Worm (Caenorhabditis elegans) whole organism, L4 larva: Measurements from ENCODE around the gene fipr-8.
A peak's percentile ranks its signal among the peaks of the same experiment; 100 is the strongest.

Experiments used
- F10B5.3 ChIP-seq: sonication (generic microtip); optimal IDR thresholded peaks from 2 replicates; lab custom pipeline; 2016; ENCODE audit warnings: mild to moderate bottlenecking, missing genetic modification characterization, missing compliant biosample characterization
- F37D6.2 ChIP-seq: sonication (generic microtip); optimal IDR thresholded peaks from 2 replicates; lab custom pipeline; 2016; ENCODE audit warnings: mild to moderate bottlenecking, missing genetic modification characterization, missing compliant biosample characterization
- F49E8.2 ChIP-seq: sonication (generic microtip); optimal IDR thresholded peaks from 2 replicates; lab custom pipeline; 2016; ENCODE audit warnings: missing compliant biosample characterization, mild to moderate bottlenecking, missing genetic modification characterization, borderline replicate concordance
- T20F7.1 ChIP-seq: fragments of 200-800 bp; sonication (Bioruptor generic); optimal IDR thresholded peaks from 2 replicates; lab custom pipeline; 2018; ENCODE audit warnings: mild to moderate bottlenecking, missing genetic modification characterization, missing compliant biosample characterization
- Y48G9A.11 ChIP-seq: fragments of 200-800 bp; sonication (Bioruptor generic); IDR thresholded peaks from 2 replicates; pipeline ENCODE4 v1.3.6; 2022; ENCODE audit warnings: missing genetic modification reagents, missing genetic modification characterization, missing compliant biosample characterization
- Y5F2A.4 ChIP-seq: fragments of 200-800 bp; sonication (Bioruptor generic); optimal IDR thresholded peaks from 2 replicates; lab custom pipeline; 2018; ENCODE audit warnings: mild to moderate bottlenecking, missing genetic modification characterization, missing compliant biosample characterization
- Y75B8A.6 ChIP-seq: fragments of 200-800 bp; sonication (Bioruptor generic); IDR thresholded peaks from 2 replicates; pipeline ENCODE4 v1.3.6; 2022; ENCODE audit warnings: missing genetic modification reagents, missing genetic modification characterization, missing compliant biosample characterization
- ZK337.2 ChIP-seq: fragments of 200-800 bp; sonication (Bioruptor generic); IDR thresholded peaks from 2 replicates; pipeline ENCODE4 v1.3.6; 2022; ENCODE audit warnings: missing genetic modification reagents, missing genetic modification characterization, missing compliant biosample characterization
- aha-1 ChIP-seq: fragments of 150-350 bp; peaks from one replicate; lab custom pipeline; 2014; ENCODE audit warnings: missing biosample characterization, missing genetic modification characterization
- ceh-28 ChIP-seq: fragments of 150-350 bp; optimal IDR thresholded peaks from 2 replicates; lab custom pipeline; 2014; ENCODE audit warnings: missing biosample characterization, missing genetic modification reagents, missing genetic modification characterization
- ceh-62 ChIP-seq: sonication (generic microtip); optimal IDR thresholded peaks from 2 replicates; lab custom pipeline; 2017; ENCODE audit warnings: missing biosample characterization, missing genetic modification characterization
- ceh-82 ChIP-seq: sonication (generic microtip); optimal IDR thresholded peaks from 2 replicates; lab custom pipeline; 2017; ENCODE audit warnings: missing biosample characterization, missing genetic modification characterization
- ctbp-1 ChIP-seq: fragments of 200-800 bp; sonication (Bioruptor generic); IDR thresholded peaks from 2 replicates; pipeline ENCODE4 v1.3.6; 2022; ENCODE audit warnings: missing genetic modification reagents, missing genetic modification characterization, missing compliant biosample characterization
- daf-16 ChIP-seq, 3 experiments: sonication (generic microtip); optimal IDR thresholded peaks; 2 replicates each; lab custom pipeline; 2016 to 2017; ENCODE audit warnings: missing genetic modification characterization in 3 of 3, missing genetic modification reagents in 3 of 3, mild to moderate bottlenecking in 2 of 3, missing compliant biosample characterization in 2 of 3, missing biosample characterization in 1 of 3, moderate library complexity in 1 of 3
- daf-8 ChIP-seq: fragments of 200-800 bp; sonication (Bioruptor generic); IDR thresholded peaks from 2 replicates; pipeline ENCODE4 v1.3.6; 2022; ENCODE audit warnings: missing genetic modification characterization, missing compliant biosample characterization
- dmd-6 ChIP-seq: fragments of 200-800 bp; sonication (Bioruptor generic); IDR thresholded peaks from 2 replicates; pipeline ENCODE4 v1.3.6; 2022; ENCODE audit warnings: missing genetic modification reagents, missing genetic modification characterization, missing compliant biosample characterization
- dpl-1 ChIP-seq: fragments of 150-350 bp; optimal IDR thresholded peaks from 2 replicates; lab custom pipeline; 2014; ENCODE audit warnings: missing biosample characterization, missing genetic modification reagents, missing genetic modification characterization
- duxl-1 ChIP-seq: sonication (generic microtip); optimal IDR thresholded peaks from 2 replicates; lab custom pipeline; 2016; ENCODE audit warnings: mild to moderate bottlenecking, missing genetic modification characterization, moderate library complexity, missing compliant biosample characterization; ENCODE audit not compliant: poor library complexity
- egl-27 ChIP-seq: sonication (generic microtip); optimal IDR thresholded peaks from 3 replicates; lab custom pipeline; 2017; ENCODE audit warnings: missing biosample characterization, missing genetic modification reagents, missing genetic modification characterization
- egl-43 ChIP-seq: fragments of 200-800 bp; sonication (Bioruptor generic); IDR thresholded peaks from 2 replicates; pipeline ENCODE4 v1.3.6; 2022; ENCODE audit warnings: missing genetic modification reagents, missing genetic modification characterization, missing compliant biosample characterization
- fkh-10 ChIP-seq: fragments of 150-350 bp; optimal IDR thresholded peaks from 2 replicates; lab custom pipeline; 2014; ENCODE audit warnings: missing biosample characterization, missing genetic modification reagents, missing genetic modification characterization
- hif-1 ChIP-seq, 2 experiments: sonication (generic microtip); optimal IDR thresholded peaks; 2 replicates each; lab custom pipeline; 2016 to 2017; ENCODE audit warnings: missing compliant biosample characterization in 2 of 2, missing genetic modification characterization in 2 of 2, missing genetic modification reagents in 2 of 2, missing genotype in 2 of 2, mild to moderate bottlenecking in 1 of 2
- hlh-30 ChIP-seq: sonication (generic microtip); optimal IDR thresholded peaks from 2 replicates; lab custom pipeline; 2017; ENCODE audit warnings: antibody characterized with exemption, mild to moderate bottlenecking, missing genetic modification characterization, missing compliant biosample characterization; ENCODE audit not compliant: insufficient read depth
- hmg-1.1 ChIP-seq: fragments of 200-800 bp; sonication (Bioruptor generic); IDR thresholded peaks from 2 replicates; pipeline ENCODE4 v1.3.6; 2022; ENCODE audit warnings: missing genetic modification reagents, missing genetic modification characterization, missing compliant biosample characterization
- jun-1 ChIP-seq: fragments of 150-350 bp; optimal IDR thresholded peaks from 2 replicates; lab custom pipeline; 2014; ENCODE audit warnings: missing biosample characterization, missing genetic modification reagents, missing genetic modification characterization
- lin-1 ChIP-seq: fragments of 200-800 bp; sonication (Bioruptor generic); IDR thresholded peaks from 2 replicates; pipeline ENCODE4 v1.3.6; 2022; ENCODE audit warnings: missing genetic modification reagents, missing genetic modification characterization, missing compliant biosample characterization
- lin-13 ChIP-seq: fragments of 150-350 bp; optimal IDR thresholded peaks from 2 replicates; lab custom pipeline; 2014; ENCODE audit warnings: missing biosample characterization, missing genetic modification reagents, missing genetic modification characterization
- lin-15B ChIP-seq: fragments of 150-350 bp; sonication (generic microtip); optimal IDR thresholded peaks from 3 replicates; lab custom pipeline; 2014; ENCODE audit warnings: missing biosample characterization, missing genetic modification characterization
- lin-29 ChIP-seq: fragments of 200-800 bp; sonication (Bioruptor generic); IDR thresholded peaks from 2 replicates; pipeline ENCODE4 v1.3.6; 2022; ENCODE audit warnings: missing genetic modification reagents, missing genetic modification characterization, missing compliant biosample characterization
- lin-38 ChIP-seq: fragments of 200-800 bp; sonication (Bioruptor generic); IDR thresholded peaks from 2 replicates; pipeline ENCODE4 v1.3.6; 2022; ENCODE audit warnings: missing genetic modification reagents, missing genetic modification characterization, missing compliant biosample characterization
- lin-39 ChIP-seq: fragments of 150-350 bp; optimal IDR thresholded peaks from 2 replicates; lab custom pipeline; 2014; ENCODE audit warnings: missing biosample characterization, missing genetic modification reagents, missing genetic modification characterization
- madf-5 ChIP-seq, 2 experiments: fragments of 200-800 bp; sonication (Bioruptor generic); IDR thresholded peaks; 2 replicates each; pipeline ENCODE4 v1.3.6; 2022; ENCODE audit warnings: missing compliant biosample characterization in 2 of 2, missing genetic modification characterization in 2 of 2
- mdl-1 ChIP-seq, 2 experiments: fragments of 150-350 bp in 1 of 2; sonication (generic microtip) in 1 of 2; optimal IDR thresholded peaks; 2 replicates each; lab custom pipeline; 2014 to 2017; ENCODE audit warnings: missing biosample characterization in 2 of 2, missing genetic modification characterization in 2 of 2
- mdt-29 ChIP-seq: fragments of 200-800 bp; sonication (Bioruptor generic); IDR thresholded peaks from 2 replicates; pipeline ENCODE4 v1.3.6; 2022; ENCODE audit warnings: missing genetic modification reagents, missing genetic modification characterization, missing compliant biosample characterization
- mep-1 ChIP-seq: fragments of 150-350 bp; sonication (generic microtip); optimal IDR thresholded peaks from 3 replicates; lab custom pipeline; 2014; ENCODE audit warnings: missing biosample characterization, missing genetic modification characterization
- mes-2 ChIP-seq: sonication (generic microtip); optimal IDR thresholded peaks from 2 replicates; lab custom pipeline; 2016; ENCODE audit warnings: missing genotype, mild to moderate bottlenecking, missing genetic modification characterization, missing compliant biosample characterization; ENCODE audit not compliant: poor library complexity, severe bottlenecking
- mxl-3 ChIP-seq: fragments of 200-800 bp; sonication (Bioruptor generic); optimal IDR thresholded peaks from 2 replicates; lab custom pipeline; 2018; ENCODE audit warnings: mild to moderate bottlenecking, missing genetic modification characterization, missing compliant biosample characterization
- nhr-10 ChIP-seq: fragments of 150-350 bp; optimal IDR thresholded peaks from 2 replicates; lab custom pipeline; 2014; ENCODE audit warnings: missing biosample characterization, missing genetic modification characterization
- nhr-102 ChIP-seq: sonication (generic microtip); optimal IDR thresholded peaks from 2 replicates; lab custom pipeline; 2016; ENCODE audit warnings: mild to moderate bottlenecking, missing genetic modification characterization, moderate library complexity, missing compliant biosample characterization
- nhr-11 ChIP-seq: fragments of 150-350 bp; optimal IDR thresholded peaks from 2 replicates; lab custom pipeline; 2014; ENCODE audit warnings: missing biosample characterization, missing genetic modification characterization
- nhr-237 ChIP-seq: sonication (generic microtip); optimal IDR thresholded peaks from 2 replicates; lab custom pipeline; 2017; ENCODE audit warnings: missing biosample characterization, missing genetic modification characterization
- nhr-28 ChIP-seq: fragments of 150-350 bp; optimal IDR thresholded peaks from 2 replicates; lab custom pipeline; 2014; ENCODE audit warnings: missing biosample characterization, missing genetic modification characterization
- rbr-2 ChIP-seq: sonication (generic microtip); optimal IDR thresholded peaks from 2 replicates; lab custom pipeline; 2016; ENCODE audit warnings: missing genotype, missing genetic modification characterization, missing compliant biosample characterization
- snpc-1.2 ChIP-seq: fragments of 200-800 bp; sonication (Bioruptor generic); IDR thresholded peaks from 2 replicates; pipeline ENCODE4 v1.3.6; 2022; ENCODE audit warnings: missing genetic modification reagents, missing genetic modification characterization, missing compliant biosample characterization
- spr-1 ChIP-seq: sonication (generic microtip); optimal IDR thresholded peaks from 2 replicates; lab custom pipeline; 2016; ENCODE audit warnings: mild to moderate bottlenecking, missing genetic modification characterization, missing compliant biosample characterization
- spr-3 ChIP-seq: fragments of 200-800 bp; sonication (Bioruptor generic); optimal IDR thresholded peaks from 2 replicates; lab custom pipeline; 2018; ENCODE audit warnings: mild to moderate bottlenecking, missing genetic modification characterization, missing compliant biosample characterization
- tag-97 ChIP-seq: fragments of 200-800 bp; sonication (Bioruptor generic); IDR thresholded peaks from 2 replicates; pipeline ENCODE4 v1.3.6; 2022; ENCODE audit warnings: missing genetic modification characterization, missing compliant biosample characterization
- unc-130 ChIP-seq: sonication (generic microtip); optimal IDR thresholded peaks from 2 replicates; lab custom pipeline; 2016; ENCODE audit warnings: missing genetic modification reagents, missing genetic modification characterization, missing compliant biosample characterization
- unc-62 ChIP-seq, 3 experiments: fragments of 150-350 bp in 1 of 3; sonication (generic microtip); optimal IDR thresholded peaks in 2 of 3; peaks in 1 of 3; 1 replicate in 1 of 3; 2 replicates in 2 of 3; lab custom pipeline; 2014 to 2017; ENCODE audit warnings: missing biosample characterization in 3 of 3, missing genetic modification characterization in 3 of 3, missing genetic modification reagents in 3 of 3, missing genotype in 1 of 3
- zfp-2 ChIP-seq: sonication (generic microtip); optimal IDR thresholded peaks from 2 replicates; lab custom pipeline; 2016; ENCODE audit warnings: mild to moderate bottlenecking, missing genetic modification characterization, missing compliant biosample characterization

Gene fipr-8

DNA sequence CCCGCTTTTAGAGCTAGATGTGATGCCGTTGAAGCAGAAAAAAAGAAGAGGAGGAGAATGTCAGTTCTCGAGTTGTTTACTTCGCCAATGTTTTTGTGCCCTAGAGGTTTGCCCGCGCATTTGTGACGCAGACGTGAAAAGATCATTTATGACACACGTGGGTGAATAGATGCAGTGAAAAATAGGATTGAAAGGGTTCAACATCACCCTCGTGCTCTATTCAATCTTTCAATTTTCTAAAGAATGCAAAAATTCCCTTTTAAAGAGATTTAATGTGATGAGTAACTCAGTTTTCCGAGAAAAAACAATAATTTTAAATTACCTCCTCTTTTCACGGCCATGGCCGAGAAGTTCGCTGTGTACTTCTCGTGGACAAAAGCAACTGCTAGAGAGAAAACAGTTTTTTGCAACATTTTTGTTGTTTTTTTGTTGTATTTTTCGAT, 6.7 kb upstream of the fipr-8 start:
- TF ChIP-seq T20F7.1, result no peak
- peak; percentile 57 for TF ChIP-seq mep-1 (tag; lab: Kevin White, UChicago)
- no peak for TF ChIP-seq F49E8.2 (tag; lab: Kevin White, UChicago)
- TF ChIP-seq lin-29, result no peak
- peak; percentile 42 for TF ChIP-seq unc-130 (GFP tag; lab: Kevin White, UChicago)
- no peak for TF ChIP-seq lin-38 (GFP tag; lab: Robert Waterston, UW)
- TF ChIP-seq hif-1 (tag; optimal IDR thresholded peaks at IDR 0.05; lab: Kevin White, UChicago), result peak in 1 of 2 experiments; percentile 19
- peak; percentile 40; the same call in 1 of the 2 replicates for TF ChIP-seq ctbp-1 (GFP tag; lab: Robert Waterston, UW)
- peak; percentile 88 for TF ChIP-seq hlh-30 (tag; lab: Kevin White, UChicago)
- TF ChIP-seq nhr-102 (tag; lab: Kevin White, UChicago), result no peak
- TF ChIP-seq mdt-29, result no peak
- TF ChIP-seq lin-1 (GFP tag; lab: Robert Waterston, UW), result no peak
- TF ChIP-seq mxl-3 (GFP tag; lab: Kevin White, UChicago), result peak; percentile 20
- TF ChIP-seq Y48G9A.11 (GFP tag; lab: Robert Waterston, UW), result no peak
- peak; percentile 53 for TF ChIP-seq rbr-2 (tag; lab: Kevin White, UChicago)
- peak; percentile 87 for TF ChIP-seq fkh-10
- no peak for TF ChIP-seq snpc-1.2 (GFP tag; lab: Robert Waterston, UW)
- no peak for TF ChIP-seq F10B5.3 (tag; lab: Kevin White, UChicago)
- peak; percentile 22 to 98 for TF ChIP-seq mdl-1 (tag; optimal IDR thresholded peaks at IDR 0.05; lab: Kevin White, UChicago)
- TF ChIP-seq unc-62 (GFP tag; optimal IDR thresholded peaks at IDR 0.05 in 1 of 2; lab: Kevin White, UChicago), result peak in 1 of 2 experiments; percentile 95
- TF ChIP-seq unc-62 (tag; optimal IDR thresholded peaks at IDR 0.05; lab: Kevin White, UChicago), result no peak
- TF ChIP-seq dpl-1, result peak; percentile 17
- peak; percentile 96 for TF ChIP-seq aha-1 (tag; lab: Kevin White, UChicago)
- no peak for TF ChIP-seq nhr-10 (tag; lab: Kevin White, UChicago)
- TF ChIP-seq spr-3, result no peak
- TF ChIP-seq ceh-82 (tag; lab: Kevin White, UChicago), result no peak
- no peak for TF ChIP-seq F37D6.2
- no peak for TF ChIP-seq Y75B8A.6 (GFP tag; lab: Robert Waterston, UW)
- no peak for TF ChIP-seq Y5F2A.4 (GFP tag; lab: Kevin White, UChicago)
- TF ChIP-seq zfp-2 (tag; lab: Kevin White, UChicago), result no peak
- no peak for TF ChIP-seq duxl-1 (tag; lab: Kevin White, UChicago)
- TF ChIP-seq egl-43 (GFP tag; lab: Robert Waterston, UW), result no peak
- no peak for TF ChIP-seq spr-1 (tag; lab: Kevin White, UChicago)
- TF ChIP-seq nhr-11 (tag; lab: Kevin White, UChicago), result peak; percentile 78
- TF ChIP-seq daf-16 (GFP tag; optimal IDR thresholded peaks at IDR 0.05; lab: Kevin White, UChicago), result peak in 1 of 2 experiments; percentile 52
- peak; percentile 82 for TF ChIP-seq daf-16 (tag; optimal IDR thresholded peaks at IDR 0.05; lab: Kevin White, UChicago)
- no peak for TF ChIP-seq lin-39 (tag; lab: Kevin White, UChicago)
- TF ChIP-seq nhr-28, result peak; percentile 78
- TF ChIP-seq lin-13 (GFP tag; lab: Kevin White, UChicago), result no peak
- TF ChIP-seq ZK337.2 (GFP tag; lab: Robert Waterston, UW), result 0 out of 2 replicates have a peak, but pooled peaks have one; percentile 23
- no peak for TF ChIP-seq ceh-62 (tag; lab: Kevin White, UChicago)
- no peak for TF ChIP-seq lin-15B (tag; lab: Kevin White, UChicago)
- TF ChIP-seq dmd-6, result peak; percentile 33; the same call in 1 of the 2 replicates
- TF ChIP-seq tag-97 (GFP tag; lab: Robert Waterston, UW), result no peak
- no peak for TF ChIP-seq jun-1
- TF ChIP-seq mes-2 (tag; lab: Kevin White, UChicago), result peak; percentile 57
- no peak for TF ChIP-seq egl-27 (tag; lab: Kevin White, UChicago)
- no peak; the same call in 1 of the 2 replicates for TF ChIP-seq hmg-1.1 (GFP tag; lab: Robert Waterston, UW)
- TF ChIP-seq daf-8, result no peak
- no peak for TF ChIP-seq ceh-28 (tag; lab: Kevin White, UChicago)
- TF ChIP-seq madf-5 (GFP tag; IDR thresholded peaks at IDR 0.05; lab: Robert Waterston, UW), result 0 out of 4 replicates have a peak, but pooled peaks of 1 of the 2 experiments have one; percentile 27
- TF ChIP-seq nhr-237 (tag; lab: Kevin White, UChicago), result no peak
